Fruit fly (Drosophila melanogaster) Kc167 (cell line): ENCODE data around the gene CG13855.

Source experiments
- Myc ChIP-seq: fragments of >200 bp; optimal IDR thresholded peaks from 2 replicates; lab custom pipeline; 2017; ENCODE audit warnings: missing external identifiers
- h ChIP-seq: fragments of >200 bp; optimal IDR thresholded peaks from 3 replicates; lab custom pipeline; 2018; ENCODE audit warnings: missing external identifiers
- insv ChIP-seq: fragments of >200 bp; optimal IDR thresholded peaks from 3 replicates; lab custom pipeline; 2018; ENCODE audit warnings: missing external identifiers
- psq ChIP-seq: fragments of >200 bp; optimal IDR thresholded peaks from 2 replicates; lab custom pipeline; 2017; ENCODE audit warnings: missing external identifiers

DNA sequence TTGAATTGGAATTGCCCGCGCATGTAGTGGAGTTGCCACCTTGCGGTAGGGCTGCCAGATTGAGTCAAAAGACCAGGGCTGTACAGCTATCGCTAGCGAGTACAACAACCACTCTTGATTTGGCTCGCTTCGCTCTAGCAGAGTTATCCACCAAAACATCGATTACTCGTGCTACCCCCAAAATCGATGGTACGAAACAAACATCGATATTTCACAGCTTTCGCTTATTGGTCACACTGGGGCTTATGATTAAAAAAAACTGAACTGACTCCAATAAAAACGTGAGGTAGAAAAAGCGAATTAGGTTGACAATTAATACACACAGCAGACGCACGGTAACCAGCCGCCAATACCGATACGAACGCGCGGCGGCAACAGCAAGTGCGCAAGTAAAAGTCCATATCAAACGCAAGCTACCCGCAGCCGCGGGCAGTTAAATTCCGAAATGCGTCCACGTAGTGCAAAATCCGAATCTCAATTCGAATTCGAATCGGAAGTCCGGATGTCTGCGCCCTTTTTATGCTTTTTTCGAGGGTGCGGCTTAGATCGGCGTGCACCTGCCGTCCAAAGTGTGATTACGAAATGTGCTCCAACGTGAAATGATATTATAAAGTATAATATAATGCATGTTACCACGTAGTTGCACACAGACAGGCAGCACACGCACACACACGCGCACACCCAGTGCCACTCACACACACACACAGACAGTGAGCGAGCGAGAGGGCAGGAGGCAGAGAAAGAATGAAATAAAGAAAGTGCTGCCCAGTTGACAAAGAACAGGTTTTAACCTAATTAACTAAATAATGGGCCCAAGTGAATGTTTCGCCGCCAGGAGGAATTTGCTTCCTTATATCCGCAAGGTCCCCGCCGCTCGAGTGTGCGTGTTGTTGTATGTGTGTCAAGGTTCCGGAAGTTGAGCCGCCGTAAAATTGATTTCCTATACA lies 49.0 kb upstream of the CG13855 start, which contains the start of gene Sar1:
- TF ChIP-seq insv (lab: Kevin White, UChicago) (no peak), psq (lab: Kevin White, UChicago) (no peak), h (lab: Kevin White, UChicago) (no peak), Myc (lab: Kevin White, UChicago) (no peak)
